Fruit fly (Drosophila melanogaster) whole organism, embryonic: ENCODE results near the gene CG3198.

Experiments used
- ATbp ChIP-seq: fragments of 200-800 bp; sonication (Bioruptor generic); optimal IDR thresholded peaks from 2 replicates; lab custom pipeline; 2017; ENCODE audit warnings: missing biosample characterization, mild to moderate bottlenecking, missing genetic modification characterization, missing genetic modification reagents
- Asciz ChIP-seq: fragments of 200-800 bp; sonication (Bioruptor generic); optimal IDR thresholded peaks from 2 replicates; lab custom pipeline; 2017; ENCODE audit warnings: missing biosample characterization, mild to moderate bottlenecking, missing genetic modification characterization, missing genetic modification reagents
- B-H2 ChIP-seq: fragments of 200-800 bp; sonication (Bioruptor generic); optimal IDR thresholded peaks from 2 replicates; lab custom pipeline; 2018; ENCODE audit warnings: missing biosample characterization, mild to moderate bottlenecking, missing genetic modification characterization
- CG11085 ChIP-seq: fragments of 200-800 bp; sonication (Bioruptor generic); IDR thresholded peaks from 2 replicates; pipeline ENCODE4 v1.3.6; 2022; ENCODE audit warnings: missing biosample characterization, missing genetic modification characterization
- CG11504 ChIP-seq: fragments of 200-800 bp; sonication (Bioruptor generic); optimal IDR thresholded peaks from 3 replicates; lab custom pipeline; 2019; ENCODE audit warnings: missing biosample characterization, mild to moderate bottlenecking, missing genetic modification characterization, moderate library complexity
- CG12659 ChIP-seq: fragments of 200-800 bp; sonication (Bioruptor generic); optimal IDR thresholded peaks from 3 replicates; lab custom pipeline; 2017; ENCODE audit warnings: mild to moderate bottlenecking, missing biosample characterization, missing genetic modification reagents, missing genetic modification characterization
- CG13123 ChIP-seq: fragments of 200-800 bp; sonication (Bioruptor generic); optimal IDR thresholded peaks from 2 replicates; lab custom pipeline; 2016; ENCODE audit warnings: missing biosample characterization, missing genetic modification characterization
- CG14710 ChIP-seq: fragments of 200-800 bp; sonication (Bioruptor generic); optimal IDR thresholded peaks from 3 replicates; lab custom pipeline; 2019; ENCODE audit warnings: missing biosample characterization, mild to moderate bottlenecking, missing genetic modification characterization, moderate library complexity
- CG15073 ChIP-seq: fragments of 200-800 bp; sonication (Bioruptor generic); optimal IDR thresholded peaks from 2 replicates; lab custom pipeline; 2016; ENCODE audit warnings: missing biosample characterization, missing genetic modification characterization
- CG1529 ChIP-seq: fragments of 200-800 bp; sonication (Bioruptor generic); optimal IDR thresholded peaks from 3 replicates; lab custom pipeline; 2018; ENCODE audit warnings: missing biosample characterization, missing genetic modification characterization
- CG1602 ChIP-seq: fragments of 200-800 bp; sonication (Bioruptor generic); optimal IDR thresholded peaks from 3 replicates; lab custom pipeline; 2016; ENCODE audit warnings: missing biosample characterization, missing genetic modification characterization
- CG17361 ChIP-seq: fragments of 200-800 bp; sonication (Bioruptor generic); IDR thresholded peaks from 3 replicates; pipeline ENCODE4 v1.3.6; 2022; ENCODE audit warnings: missing biosample characterization, missing genetic modification characterization
- CG2678 ChIP-seq: fragments of 200-800 bp; sonication (Bioruptor generic); optimal IDR thresholded peaks from 3 replicates; lab custom pipeline; 2019; ENCODE audit warnings: missing biosample characterization, mild to moderate bottlenecking, missing genetic modification characterization, moderate library complexity
- CG30020 ChIP-seq: fragments of 200-800 bp; optimal IDR thresholded peaks from 2 replicates; lab custom pipeline; 2019; ENCODE audit warnings: missing biosample characterization, mild to moderate bottlenecking, missing genetic modification characterization, moderate library complexity
- CG31388 ChIP-seq: fragments of 200-800 bp; sonication (Bioruptor generic); optimal IDR thresholded peaks from 2 replicates; lab custom pipeline; 2016; ENCODE audit warnings: missing biosample characterization, missing genetic modification characterization
- CG3163 ChIP-seq: fragments of 200-800 bp; sonication (Bioruptor generic); optimal IDR thresholded peaks from 3 replicates; lab custom pipeline; 2016; ENCODE audit warnings: missing biosample characterization, missing genetic modification characterization
- CG6765 ChIP-seq: fragments of 200-800 bp; sonication (Bioruptor generic); optimal IDR thresholded peaks from 3 replicates; lab custom pipeline; 2017; ENCODE audit warnings: missing biosample characterization, mild to moderate bottlenecking, missing genetic modification characterization
- CG9215 ChIP-seq: fragments of 200-800 bp; sonication (Bioruptor generic); IDR thresholded peaks from 2 replicates; pipeline ENCODE4 v1.3.6; 2022; ENCODE audit warnings: missing biosample characterization, missing genetic modification characterization
- CHES-1-like ChIP-seq: fragments of 200-800 bp; sonication (Bioruptor generic); optimal IDR thresholded peaks from 2 replicates; lab custom pipeline; 2016; ENCODE audit warnings: missing biosample characterization, missing genetic modification characterization
- Camta ChIP-seq: fragments of 200-800 bp; sonication (Bioruptor generic); optimal IDR thresholded peaks from 2 replicates; lab custom pipeline; 2016; ENCODE audit warnings: missing biosample characterization, missing genetic modification characterization
- CrebB ChIP-seq: fragments of 200-800 bp; sonication (Bioruptor generic); optimal IDR thresholded peaks from 3 replicates; lab custom pipeline; 2018; ENCODE audit warnings: missing biosample characterization, mild to moderate bottlenecking, missing genetic modification characterization
- Deaf1 ChIP-seq: fragments of 200-800 bp; optimal IDR thresholded peaks from 3 replicates; lab custom pipeline; 2019; ENCODE audit warnings: missing biosample characterization, mild to moderate bottlenecking, missing genetic modification characterization, moderate library complexity
- Dip2 ChIP-seq: fragments of 200-800 bp; sonication (Bioruptor generic); IDR thresholded peaks from 2 replicates; pipeline ENCODE4 v1.3.6; 2022; ENCODE audit warnings: missing biosample characterization, missing genetic modification characterization
- Doc2 ChIP-seq: fragments of 200-800 bp; sonication (Bioruptor generic); IDR thresholded peaks from 2 replicates; pipeline ENCODE4 v1.3.6; 2022; ENCODE audit warnings: missing biosample characterization, missing genetic modification characterization
- Dp ChIP-seq: fragments of 200-800 bp; sonication (Bioruptor generic); optimal IDR thresholded peaks from 2 replicates; lab custom pipeline; 2018; ENCODE audit warnings: missing biosample characterization, mild to moderate bottlenecking, missing genetic modification characterization, moderate library complexity
- HLH3B ChIP-seq: fragments of 200-800 bp; sonication (Bioruptor generic); IDR thresholded peaks from 2 replicates; pipeline ENCODE4 v1.3.6; 2022; ENCODE audit warnings: missing biosample characterization, missing genetic modification characterization
- HLH54F ChIP-seq: fragments of 200-800 bp; sonication (Bioruptor generic); optimal IDR thresholded peaks from 3 replicates; lab custom pipeline; 2016; ENCODE audit warnings: missing biosample characterization, missing genetic modification characterization
- Kr ChIP-seq: fragments of 200-800 bp; sonication (Bioruptor generic); optimal IDR thresholded peaks from 2 replicates; lab custom pipeline; 2017; ENCODE audit warnings: missing biosample characterization, mild to moderate bottlenecking, missing genetic modification characterization
- Lhr ChIP-seq: fragments of 200-800 bp; sonication (Bioruptor generic); optimal IDR thresholded peaks from 3 replicates; lab custom pipeline; 2017; ENCODE audit warnings: mild to moderate bottlenecking, missing biosample characterization, missing genetic modification reagents, missing genetic modification characterization
- Meics ChIP-seq: fragments of 200-800 bp; sonication (Bioruptor generic); optimal IDR thresholded peaks from 2 replicates; lab custom pipeline; 2017; ENCODE audit warnings: missing biosample characterization, mild to moderate bottlenecking, missing genetic modification characterization
- NFAT ChIP-seq: fragments of 200-800 bp; sonication (Bioruptor generic); IDR thresholded peaks from 2 replicates; pipeline ENCODE4 v1.3.6; 2022; ENCODE audit warnings: missing biosample characterization, missing genetic modification characterization
- NK7.1 ChIP-seq: fragments of 200-800 bp; sonication (Bioruptor generic); optimal IDR thresholded peaks from 3 replicates; lab custom pipeline; 2016; ENCODE audit warnings: missing biosample characterization, missing genetic modification characterization
- Ssrp ChIP-seq: fragments of 200-800 bp; sonication (Bioruptor generic); optimal IDR thresholded peaks from 2 replicates; lab custom pipeline; 2018; ENCODE audit warnings: missing biosample characterization, mild to moderate bottlenecking, missing genetic modification characterization, moderate library complexity
- Usf ChIP-seq: fragments of 200-800 bp; sonication (Bioruptor generic); optimal IDR thresholded peaks from 2 replicates; lab custom pipeline; 2017; ENCODE audit warnings: missing genotype, missing biosample characterization, missing genetic modification characterization
- Xbp1 ChIP-seq: fragments of 200-800 bp; sonication (Bioruptor generic); optimal IDR thresholded peaks from 3 replicates; lab custom pipeline; 2016; ENCODE audit warnings: missing biosample characterization, mild to moderate bottlenecking, missing genetic modification characterization
- abd-A ChIP-seq: fragments of 200-800 bp; sonication (Bioruptor generic); optimal IDR thresholded peaks from 3 replicates; lab custom pipeline; 2019; ENCODE audit warnings: missing biosample characterization, mild to moderate bottlenecking, missing genetic modification characterization, moderate library complexity
- amos ChIP-seq: fragments of 200-800 bp; sonication (Bioruptor generic); IDR thresholded peaks from 2 replicates; pipeline ENCODE4 v1.3.6; 2022; ENCODE audit warnings: missing biosample characterization, missing genetic modification characterization; ENCODE audit not compliant: partially characterized antibody
- bcd ChIP-seq: fragments of 200-800 bp; sonication (Bioruptor generic); optimal IDR thresholded peaks from 2 replicates; lab custom pipeline; 2017; ENCODE audit warnings: missing biosample characterization, mild to moderate bottlenecking, missing genetic modification characterization
- cg ChIP-seq: fragments of 200-800 bp; sonication (Bioruptor generic); optimal IDR thresholded peaks from 3 replicates; lab custom pipeline; 2019; ENCODE audit warnings: missing biosample characterization, mild to moderate bottlenecking, missing genetic modification characterization, moderate library complexity
- danr ChIP-seq: fragments of 200-800 bp; sonication (Bioruptor generic); IDR thresholded peaks from 2 replicates; pipeline ENCODE4 v1.3.6; 2022; ENCODE audit warnings: missing biosample characterization, missing genetic modification characterization
- emc ChIP-seq: fragments of 200-800 bp; sonication (Bioruptor generic); optimal IDR thresholded peaks from 2 replicates; lab custom pipeline; 2016; ENCODE audit warnings: missing biosample characterization, missing genetic modification characterization
- knrl ChIP-seq: fragments of 200-800 bp; sonication (Bioruptor generic); IDR thresholded peaks from 3 replicates; pipeline ENCODE4 v1.3.6; 2022; ENCODE audit warnings: missing biosample characterization, missing genetic modification characterization; ENCODE audit not compliant: partially characterized antibody
- lola ChIP-seq, 3 experiments: fragments of >200 bp in 2 of 3; fragments of 200-800 bp in 1 of 3; sonication (Bioruptor generic) in 1 of 3; optimal IDR thresholded peaks; 2 replicates each; lab custom pipeline; 2017 to 2019; ENCODE audit warnings: missing biosample characterization in 3 of 3, missing genetic modification characterization in 3 of 3, mild to moderate bottlenecking in 1 of 3, moderate library complexity in 1 of 3
- nom ChIP-seq: fragments of 200-800 bp; sonication (Bioruptor generic); optimal IDR thresholded peaks from 2 replicates; lab custom pipeline; 2017; ENCODE audit warnings: missing biosample characterization, missing genetic modification characterization, mild to moderate bottlenecking, moderate library complexity, missing genetic modification reagents
- peb ChIP-seq: fragments of 200-800 bp; sonication (Bioruptor generic); IDR thresholded peaks from 2 replicates; pipeline ENCODE4 v1.3.6; 2022; ENCODE audit warnings: missing biosample characterization, missing genetic modification characterization
- sr ChIP-seq: fragments of 200-800 bp; sonication (Bioruptor generic); IDR thresholded peaks from 3 replicates; pipeline ENCODE4 v1.3.6; 2022; ENCODE audit warnings: missing biosample characterization, missing genetic modification characterization
- tup ChIP-seq: fragments of 200-800 bp; sonication (Bioruptor generic); optimal IDR thresholded peaks from 2 replicates; lab custom pipeline; 2016; ENCODE audit warnings: missing biosample characterization, mild to moderate bottlenecking, missing genetic modification characterization, moderate library complexity
- twi ChIP-seq: fragments of 200-800 bp; optimal IDR thresholded peaks from 2 replicates; lab custom pipeline; 2019; ENCODE audit warnings: missing biosample characterization, mild to moderate bottlenecking, missing genetic modification characterization, moderate library complexity
- unpg ChIP-seq: fragments of 200-800 bp; sonication (Bioruptor generic); optimal IDR thresholded peaks from 3 replicates; lab custom pipeline; 2018; ENCODE audit warnings: missing biosample characterization, mild to moderate bottlenecking, missing genetic modification characterization, moderate library complexity

Gene CG3198

dm6 chrX:6699255-6699885 lies 25.6 kb upstream of the CG3198 start, which contains the start of gene CG14441 (continued):
- no peak for TF ChIP-seq sr (GFP tag; lab: Robert Waterston, UW)
- peak; percentile 32 for TF ChIP-seq unpg (GFP tag; lab: Kevin White, UChicago)
- peak; percentile 19; the same call in 1 of the 2 replicates for TF ChIP-seq NFAT (GFP tag; lab: Robert Waterston, UW)
- TF ChIP-seq CG31388, result no peak
- TF ChIP-seq NK7.1, result peak; percentile 17
- TF ChIP-seq Usf (GFP tag; lab: Kevin White, UChicago), result no peak
- peak; percentile 68 for TF ChIP-seq Deaf1 (tag; lab: Kevin White, UChicago)
- no peak for TF ChIP-seq CG1602 (GFP tag; lab: Kevin White, UChicago)
- no peak for TF ChIP-seq peb (GFP tag; lab: Robert Waterston, UW)
- TF ChIP-seq ATbp, result peak; percentile 19
- no peak for TF ChIP-seq CG9215
- no peak; the same call in 2 of the 3 replicates for TF ChIP-seq CG17361 (GFP tag; lab: Robert Waterston, UW)
- peak; percentile 35 for TF ChIP-seq CG12659 (GFP tag; lab: Kevin White, UChicago)
- TF ChIP-seq CG2678 (tag; lab: Kevin White, UChicago), result peak; percentile 62
- TF ChIP-seq cg (GFP tag; lab: Kevin White, UChicago), result peak; percentile 65
- TF ChIP-seq CG13123 (GFP tag; lab: Kevin White, UChicago), result no peak
- peak; percentile 11 for TF ChIP-seq HLH54F (GFP tag; lab: Kevin White, UChicago)
- peak; percentile 30 for TF ChIP-seq bcd
- TF ChIP-seq CrebB (tag; lab: Kevin White, UChicago), result peak; percentile 26
- TF ChIP-seq CHES-1-like (GFP tag; lab: Kevin White, UChicago), result peak; percentile 25
- TF ChIP-seq Meics, result peak; percentile 65
- TF ChIP-seq CG6765 (GFP tag; lab: Kevin White, UChicago), result no peak
- TF ChIP-seq CG15073 (GFP tag; lab: Kevin White, UChicago), result no peak
- TF ChIP-seq CG1529 (GFP tag; lab: Kevin White, UChicago), result peak; percentile 20
- TF ChIP-seq Dp (GFP tag; lab: Kevin White, UChicago), result no peak
- TF ChIP-seq Lhr, result no peak
- no peak for TF ChIP-seq emc (GFP tag; lab: Kevin White, UChicago)
- no peak for TF ChIP-seq danr
- peak; percentile 18 for TF ChIP-seq Asciz (GFP tag; lab: Kevin White, UChicago)
- peak; percentile 42 for TF ChIP-seq CG11504
- TF ChIP-seq amos (GFP tag; lab: Robert Waterston, UW), result peak; percentile 93
- TF ChIP-seq CG14710 (tag; lab: Kevin White, UChicago), result peak; percentile 54
- TF ChIP-seq CG30020 (tag; lab: Kevin White, UChicago), result peak; percentile 6
- TF ChIP-seq CG11085, result no peak
- peak; percentile 37 for TF ChIP-seq twi (tag; lab: Kevin White, UChicago)
- peak in 1 of 3 experiments; percentile 15 for TF ChIP-seq lola (GFP tag; optimal IDR thresholded peaks at IDR 0.05; lab: Kevin White, UChicago)
- TF ChIP-seq Dip2 (GFP tag; lab: Robert Waterston, UW), result no peak
- no peak for TF ChIP-seq Doc2 (GFP tag; lab: Robert Waterston, UW)
- TF ChIP-seq Ssrp (tag; lab: Kevin White, UChicago), result no peak
- peak; percentile 8 for TF ChIP-seq Xbp1
- no peak for TF ChIP-seq tup (GFP tag; lab: Kevin White, UChicago)
- no peak for TF ChIP-seq Kr (GFP tag; lab: Kevin White, UChicago)
- TF ChIP-seq knrl (GFP tag; lab: Robert Waterston, UW), result peak; percentile 95
- TF ChIP-seq nom, result peak; percentile 73
- TF ChIP-seq abd-A, result peak; percentile 78
- TF ChIP-seq CG3163 (GFP tag; lab: Kevin White, UChicago), result peak; percentile 32
- peak; percentile 78 for TF ChIP-seq B-H2
- peak; percentile 30 for TF ChIP-seq Camta
- no peak for TF ChIP-seq HLH3B
